Worm (Caenorhabditis elegans) whole organism, midembryonic: Measurements from ENCODE around the gene rab-19.

ENCODE experiments used
- cog-1 ChIP-seq: sonication (generic microtip); optimal IDR thresholded peaks from 2 replicates; lab custom pipeline; 2016; ENCODE audit warnings: missing genetic modification characterization, missing compliant biosample characterization
- flt-1 ChIP-seq: fragments of 200-800 bp; sonication (Bioruptor generic); IDR thresholded peaks from 2 replicates; pipeline ENCODE4 v1.3.6; 2022; ENCODE audit warnings: missing genetic modification characterization, missing compliant biosample characterization
- med-1 ChIP-seq: sonication (generic microtip); optimal IDR thresholded peaks from 2 replicates; lab custom pipeline; 2017; ENCODE audit warnings: missing genetic modification characterization, mild to moderate bottlenecking, missing compliant biosample characterization, antibody characterized with exemption, missing genetic modification reagents; ENCODE audit not compliant: insufficient read depth
- tab-1 ChIP-seq: fragments of 200-800 bp; sonication (Bioruptor generic); IDR thresholded peaks from 2 replicates; pipeline ENCODE4 v1.3.6; 2022; ENCODE audit warnings: missing genetic modification characterization, missing compliant biosample characterization
- ztf-29 ChIP-seq: fragments of 200-800 bp; sonication (Bioruptor generic); IDR thresholded peaks from 2 replicates; pipeline ENCODE4 v1.3.6; 2022; ENCODE audit warnings: missing genetic modification reagents, missing genetic modification characterization, missing compliant biosample characterization

DNA sequence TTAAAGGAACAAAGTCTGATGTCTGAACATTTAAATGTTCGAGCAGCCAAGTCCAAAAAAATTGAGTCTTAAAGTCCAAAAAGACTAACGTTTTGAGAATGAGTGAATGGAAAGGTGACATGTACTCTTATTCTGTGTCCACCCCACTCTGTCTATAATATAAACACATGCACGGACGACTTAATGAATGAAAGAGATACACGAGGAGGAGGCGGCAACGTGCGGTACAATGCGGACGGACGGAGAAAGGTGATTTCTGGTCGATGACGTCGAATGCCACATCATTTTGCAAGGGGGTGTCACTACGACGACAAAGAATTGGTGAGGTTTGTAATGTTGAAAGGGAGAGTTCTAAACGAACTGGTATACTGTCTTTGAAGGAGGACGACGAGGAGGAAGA, 10.5 kb upstream of the rab-19 start:
- no peak for TF ChIP-seq tab-1
- no peak for TF ChIP-seq med-1 (GFP tag; lab: Kevin White, UChicago)
- no peak for TF ChIP-seq flt-1
- no peak for TF ChIP-seq cog-1 (tag; lab: Kevin White, UChicago)
- no peak for TF ChIP-seq ztf-29 (GFP tag; lab: Robert Waterston, UW)
